Fruit fly (Drosophila melanogaster): ENCODE results near the gene CG3982.

Gene CG3982

DNA sequence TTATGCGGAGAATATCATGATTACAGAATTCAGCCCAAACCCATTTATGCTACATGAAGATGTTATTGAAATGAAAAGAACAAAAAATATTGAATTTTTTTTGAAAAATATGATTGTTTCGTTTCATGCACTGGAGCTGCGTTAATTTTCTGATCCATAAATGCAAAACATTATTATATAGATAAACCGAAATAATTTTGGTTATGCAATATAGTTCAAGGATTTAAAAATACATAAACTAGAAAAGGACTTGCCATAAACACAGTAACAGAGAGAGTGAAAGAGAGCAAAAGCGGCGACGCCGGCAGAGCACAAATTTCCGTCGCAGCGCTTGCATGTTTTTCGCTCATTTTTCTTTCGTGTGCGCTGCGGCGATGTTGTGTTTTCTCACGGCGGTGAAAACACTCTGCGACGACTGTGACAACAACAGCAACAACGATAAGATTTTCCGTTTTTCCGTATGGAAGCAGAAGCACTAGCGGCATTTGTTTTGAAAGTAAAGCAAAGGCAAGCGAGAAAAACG lies 45.1 kb upstream of the CG3982 start (continued):
- TF ChIP-seq CG13894 (tag; optimal IDR thresholded peaks at IDR 0.05), result peak; percentile 84
- peak; percentile 79 for TF ChIP-seq CG18764 (GFP tag; optimal IDR thresholded peaks at IDR 0.05)
- no peak for TF ChIP-seq toy (GFP tag; IDR thresholded peaks at IDR 0.05)
- TF ChIP-seq HLH54F (GFP tag; optimal IDR thresholded peaks at IDR 0.05), result peak; percentile 55
- TF ChIP-seq crp (GFP tag; optimal IDR thresholded peaks at IDR 0.05), result peak in 1 of 2 experiments; percentile 21
- peak; percentile 82 for TF ChIP-seq MTF-1 (GFP tag; optimal IDR thresholded peaks at IDR 0.05; ENCODE audit: borderline replicate concordance)
- peak; percentile 71 for TF ChIP-seq Bdp1 (GFP tag; optimal IDR thresholded peaks at IDR 0.05)
- TF ChIP-seq z (GFP tag; IDR thresholded peaks at IDR 0.05), result no peak; the same call in 2 of the 3 replicates
- TF ChIP-seq nau (GFP tag; optimal IDR thresholded peaks at IDR 0.05), result peak; percentile 89
- TF ChIP-seq CG10366 (GFP tag; IDR thresholded peaks at IDR 0.05), result peak; percentile 63
- TF ChIP-seq CG7839 (tag; optimal IDR thresholded peaks at IDR 0.05), result peak; percentile 91
- TF ChIP-seq gcm (GFP tag; optimal IDR thresholded peaks at IDR 0.05), result peak; percentile 95
- no peak for TF ChIP-seq cg (GFP tag; optimal IDR thresholded peaks at IDR 0.05)
- peak; percentile 24 for TF ChIP-seq jing (GFP tag; optimal IDR thresholded peaks at IDR 0.05)
- TF ChIP-seq CG8388 (GFP tag; optimal IDR thresholded peaks at IDR 0.05), result peak; percentile 94
- peak; percentile 58 for TF ChIP-seq trh (GFP tag; optimal IDR thresholded peaks at IDR 0.05)
- TF ChIP-seq esg (GFP tag; conservative IDR thresholded peaks at IDR 0.05), result peak; percentile 74
- TF ChIP-seq usp (GFP tag; optimal IDR thresholded peaks at IDR 0.05), result no peak
- TF ChIP-seq Adf1 (GFP tag; IDR thresholded peaks at IDR 0.05), result peak; percentile 83
- peak; percentile 79 for TF ChIP-seq CG10431 (GFP tag; optimal IDR thresholded peaks at IDR 0.05)
- TF ChIP-seq mam (GFP tag; optimal IDR thresholded peaks at IDR 0.05), result peak; percentile 63
- TF ChIP-seq CG18262 (tag; optimal IDR thresholded peaks at IDR 0.05), result peak; percentile 97
- peak; percentile 90 for TF ChIP-seq scrt (GFP tag; optimal IDR thresholded peaks at IDR 0.05)
- peak; percentile 69 for TF ChIP-seq onecut (GFP tag; IDR thresholded peaks at IDR 0.05)
- TF ChIP-seq CG2889 (GFP tag; IDR thresholded peaks at IDR 0.05), result no peak
- TF ChIP-seq CG10274 (GFP tag; optimal IDR thresholded peaks at IDR 0.05), result peak; percentile 51
- TF ChIP-seq tio (GFP tag; optimal IDR thresholded peaks at IDR 0.05), result peak; percentile 72
- peak; percentile 90 for TF ChIP-seq CG13775 (GFP tag; optimal IDR thresholded peaks at IDR 0.05)
- TF ChIP-seq gt (GFP tag; IDR thresholded peaks at IDR 0.05), result peak; percentile 58; the same call in 1 of the 2 replicates
- peak; percentile 28 for TF ChIP-seq CG10565 (GFP tag; optimal IDR thresholded peaks at IDR 0.05)
- peak; percentile 90 for TF ChIP-seq Jarid2 (GFP tag; optimal IDR thresholded peaks at IDR 0.05)
- peak; percentile 79 for TF ChIP-seq CG17328 (GFP tag; IDR thresholded peaks at IDR 0.05)
- TF ChIP-seq CG8765 (GFP tag; IDR thresholded peaks at IDR 0.05), result peak; percentile 11; the same call in 1 of the 2 replicates
- TF ChIP-seq Bgb (GFP tag; IDR thresholded peaks at IDR 0.05; ENCODE audit: partially characterized antibody), result peak; percentile 36; the same call in 1 of the 2 replicates
- peak; percentile 48 for TF ChIP-seq Antp (GFP tag; optimal IDR thresholded peaks at IDR 0.05)
- peak; percentile 41 for TF ChIP-seq CG1792 (GFP tag; optimal IDR thresholded peaks at IDR 0.05)
- peak; percentile 75 for TF ChIP-seq Lhr (GFP tag; optimal IDR thresholded peaks at IDR 0.05)
- peak; percentile 60 for TF ChIP-seq chm (GFP tag; IDR thresholded peaks at IDR 0.05)
- no peak for TF ChIP-seq cad (GFP tag; optimal IDR thresholded peaks at IDR 0.05)
- peak; percentile 74 for TF ChIP-seq sob (GFP tag; IDR thresholded peaks at IDR 0.05)
- TF ChIP-seq CG17912 (GFP tag; optimal IDR thresholded peaks at IDR 0.05), result no peak
- TF ChIP-seq zfh2 (GFP tag; optimal IDR thresholded peaks at IDR 0.05), result peak; percentile 58
- peak; percentile 18 for TF ChIP-seq MESR4 (GFP tag; optimal IDR thresholded peaks at IDR 0.05)
- no peak for TF ChIP-seq CG8478 (optimal IDR thresholded peaks at IDR 0.05)
- TF ChIP-seq h (optimal IDR thresholded peaks at IDR 0.05), result no peak
- TF ChIP-seq Poxn (GFP tag; IDR thresholded peaks at IDR 0.05), result no peak
- peak in 1 of 2 experiments; percentile 92 for TF ChIP-seq Eip74EF (GFP tag; optimal IDR thresholded peaks at IDR 0.05)
- TF ChIP-seq ham (GFP tag; IDR thresholded peaks at IDR 0.05), result 0 out of 2 replicates have a peak, but pooled peaks have one; percentile 34
- peak; percentile 52; the same call in 1 of the 2 replicates for TF ChIP-seq CG9215 (GFP tag; IDR thresholded peaks at IDR 0.05)
- TF ChIP-seq gem (tag; optimal IDR thresholded peaks at IDR 0.05), result peak; percentile 97
- peak; percentile 91 for TF ChIP-seq Ssrp (tag; optimal IDR thresholded peaks at IDR 0.05)

Measured in whole organism, embryonic.